Worm (Caenorhabditis elegans) whole organism, late embryonic: Measurements from ENCODE around the gene F25H9.2.

Source experiments
- F13H6.1 ChIP-seq: sonication (generic microtip); optimal IDR thresholded peaks from 2 replicates; lab custom pipeline; 2016; ENCODE audit warnings: missing genetic modification characterization, missing compliant biosample characterization
- T23F11.4 ChIP-seq: fragments of 200-800 bp; sonication (Bioruptor generic); optimal IDR thresholded peaks from 2 replicates; lab custom pipeline; 2018; ENCODE audit warnings: mild to moderate bottlenecking, missing genetic modification characterization, missing compliant biosample characterization
- ceh-24 ChIP-seq: sonication (generic microtip); optimal IDR thresholded peaks from 2 replicates; lab custom pipeline; 2016; ENCODE audit warnings: mild to moderate bottlenecking, missing genetic modification characterization, missing compliant biosample characterization
- elt-2 ChIP-seq: sonication (generic microtip); optimal IDR thresholded peaks from 2 replicates; lab custom pipeline; 2016; ENCODE audit warnings: missing genetic modification reagents, missing genetic modification characterization, missing compliant biosample characterization
- elt-4 ChIP-seq: sonication (generic microtip); optimal IDR thresholded peaks from 2 replicates; lab custom pipeline; 2016; ENCODE audit warnings: missing genetic modification characterization, missing compliant biosample characterization
- fkh-10 ChIP-seq: fragments of 150-350 bp; optimal IDR thresholded peaks from 2 replicates; lab custom pipeline; 2014; ENCODE audit warnings: missing biosample characterization, missing genetic modification reagents, missing genetic modification characterization
- nhr-11 ChIP-seq: fragments of 150-350 bp; optimal IDR thresholded peaks from 2 replicates; lab custom pipeline; 2014; ENCODE audit warnings: missing biosample characterization, missing genetic modification characterization
- odd-2 ChIP-seq: sonication (generic microtip); optimal IDR thresholded peaks from 2 replicates; lab custom pipeline; 2017; ENCODE audit warnings: antibody characterized with exemption, mild to moderate bottlenecking, missing genetic modification characterization, missing compliant biosample characterization
- tbx-2 ChIP-seq: sonication (generic microtip); optimal IDR thresholded peaks from 2 replicates; lab custom pipeline; 2016; ENCODE audit warnings: missing genetic modification characterization, missing compliant biosample characterization
- ttx-3 ChIP-seq: sonication (generic microtip); optimal IDR thresholded peaks from 2 replicates; lab custom pipeline; 2016; ENCODE audit warnings: missing genetic modification reagents, missing genetic modification characterization, missing compliant biosample characterization

- TF ChIP-seq ttx-3 (tag; lab: Kevin White, UChicago) (no peak), tbx-2 (tag; lab: Kevin White, UChicago) (no peak), T23F11.4 (GFP tag; lab: Kevin White, UChicago) (no peak), nhr-11 (tag; lab: Kevin White, UChicago) (no peak), elt-4 (tag; lab: Kevin White, UChicago) (no peak), ceh-24 (no peak), F13H6.1 (no peak), elt-2 (no peak), fkh-10 (GFP tag; lab: Kevin White, UChicago) (no peak), odd-2 (no peak)
Measured at ce11 chrV:13423608-13424007, 34.3 kb upstream of the F25H9.2 start, which contains the start of gene srv-10.
